Worm (Caenorhabditis elegans) whole organism, early embryonic: Measurements from ENCODE around the gene F32D8.13.
A peak's percentile ranks its signal among the peaks of the same experiment; 100 is the strongest.

Experiments used
- B0310.2 ChIP-seq: sonication (generic microtip); optimal IDR thresholded peaks from 2 replicates; lab custom pipeline; 2016; ENCODE audit warnings: mild to moderate bottlenecking, missing genetic modification characterization, missing compliant biosample characterization
- F13C5.2 ChIP-seq: sonication (generic microtip); optimal IDR thresholded peaks from 2 replicates; lab custom pipeline; 2017; ENCODE audit warnings: mild to moderate bottlenecking, missing genetic modification characterization, inconsistent platforms, missing compliant biosample characterization
- aly-1 ChIP-seq: sonication (generic microtip); optimal IDR thresholded peaks from 2 replicates; lab custom pipeline; 2016; ENCODE audit warnings: missing genetic modification characterization, missing compliant biosample characterization
- ama-1 ChIP-seq: fragments of 150-350 bp; optimal IDR thresholded peaks from 2 replicates; lab custom pipeline; 2014
- ceh-13 ChIP-seq: fragments of 200-800 bp; sonication (Bioruptor generic); optimal IDR thresholded peaks from 2 replicates; lab custom pipeline; 2018; ENCODE audit warnings: mild to moderate bottlenecking, missing genetic modification characterization, missing compliant biosample characterization
- ceh-36 ChIP-seq: sonication (generic microtip); optimal IDR thresholded peaks from 2 replicates; lab custom pipeline; 2016; ENCODE audit warnings: missing genetic modification characterization, inconsistent platforms, missing compliant biosample characterization
- ets-7 ChIP-seq: sonication (generic microtip); optimal IDR thresholded peaks from 2 replicates; lab custom pipeline; 2016; ENCODE audit warnings: missing genotype, missing genetic modification characterization, missing compliant biosample characterization
- flt-1 ChIP-seq: fragments of 200-800 bp; sonication (Bioruptor generic); IDR thresholded peaks from 2 replicates; pipeline ENCODE4 v1.3.6; 2022; ENCODE audit warnings: missing genetic modification characterization, missing compliant biosample characterization
- hmbx-1 ChIP-seq: sonication (generic microtip); optimal IDR thresholded peaks from 2 replicates; lab custom pipeline; 2016; ENCODE audit warnings: mild to moderate bottlenecking, missing genetic modification characterization, missing compliant biosample characterization
- hmg-4 ChIP-seq: fragments of 200-800 bp; sonication (Bioruptor generic); optimal IDR thresholded peaks from 2 replicates; lab custom pipeline; 2018; ENCODE audit warnings: mild to moderate bottlenecking, missing genetic modification characterization, missing compliant biosample characterization
- hnd-1 ChIP-seq: sonication (generic microtip); optimal IDR thresholded peaks from 2 replicates; lab custom pipeline; 2016; ENCODE audit warnings: missing genetic modification characterization, missing compliant biosample characterization
- pes-1 ChIP-seq: fragments of 200-800 bp; sonication (Bioruptor generic); IDR thresholded peaks from 2 replicates; pipeline ENCODE4 v1.3.6; 2022; ENCODE audit warnings: missing genetic modification reagents, missing genetic modification characterization, missing compliant biosample characterization
- scrt-1 ChIP-seq: fragments of 200-800 bp; sonication (Bioruptor generic); IDR thresholded peaks from 2 replicates; pipeline ENCODE4 v1.3.6; 2022; ENCODE audit warnings: missing genetic modification characterization, missing compliant biosample characterization
- sea-1 ChIP-seq: fragments of 200-800 bp; sonication (Bioruptor generic); conservative IDR thresholded peaks from 2 replicates; pipeline ENCODE4 v1.3.6; 2022; ENCODE audit warnings: missing genetic modification characterization, missing compliant biosample characterization
- tbx-11 ChIP-seq: fragments of 200-800 bp; sonication (Bioruptor generic); IDR thresholded peaks from 2 replicates; pipeline ENCODE4 v1.3.6; 2022; ENCODE audit warnings: missing genetic modification characterization, missing compliant biosample characterization
- tbx-37 ChIP-seq: fragments of 200-800 bp; sonication (Bioruptor generic); conservative IDR thresholded peaks from 2 replicates; pipeline ENCODE4 v1.3.6; 2022; ENCODE audit warnings: missing genetic modification reagents, missing genetic modification characterization, missing compliant biosample characterization
- tra-4 ChIP-seq: sonication (generic microtip); optimal IDR thresholded peaks from 2 replicates; lab custom pipeline; 2017; ENCODE audit warnings: missing genetic modification characterization, missing compliant biosample characterization

Gene F32D8.13

ce11 chrV:10859048-10859637, 37.2 kb downstream of the F32D8.13 start:
- TF ChIP-seq hmbx-1 (tag; lab: Kevin White, UChicago), result no peak
- TF ChIP-seq ceh-13 (GFP tag; lab: Kevin White, UChicago), result no peak
- no peak for TF ChIP-seq tra-4 (tag; lab: Kevin White, UChicago)
- no peak for TF ChIP-seq sea-1 (GFP tag; lab: Robert Waterston, UW)
- no peak for TF ChIP-seq ets-7 (tag; lab: Kevin White, UChicago)
- TF ChIP-seq hmg-4 (GFP tag; lab: Kevin White, UChicago), result no peak
- no peak for TF ChIP-seq ceh-36 (tag; lab: Kevin White, UChicago)
- no peak for TF ChIP-seq ama-1 (lab: Kevin White, UChicago)
- TF ChIP-seq F13C5.2, result no peak
- TF ChIP-seq flt-1 (GFP tag; lab: Robert Waterston, UW), result no peak
- no peak for TF ChIP-seq tbx-11 (GFP tag; lab: Robert Waterston, UW)
- TF ChIP-seq B0310.2, result no peak
- TF ChIP-seq aly-1, result no peak

DNA sequence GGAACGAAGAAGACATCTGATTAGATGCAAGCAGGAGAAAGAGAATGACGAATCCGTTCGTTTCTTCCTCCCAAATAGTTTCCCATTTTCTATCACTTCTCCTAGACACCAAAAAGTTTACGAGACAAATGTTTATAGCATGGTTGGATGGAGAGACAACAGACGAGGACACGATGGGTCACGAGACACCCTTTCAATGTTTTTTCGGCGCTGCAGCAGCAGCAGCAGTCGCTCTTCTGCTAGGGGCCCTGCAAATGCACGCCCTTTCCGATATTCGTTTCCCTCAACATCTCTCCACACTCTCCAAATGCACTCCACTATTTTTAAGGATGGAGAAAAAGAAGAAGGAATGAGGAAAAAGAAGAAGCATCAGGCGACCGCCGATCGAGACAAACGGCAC, 38.0 kb downstream of the F32D8.13 start:
- TF ChIP-seq hmg-4 (GFP tag; lab: Kevin White, UChicago) (peak; percentile 37), sea-1 (GFP tag; lab: Robert Waterston, UW) (no peak)

ce11 chrV:10856901-10857637, 39.3 kb downstream of the F32D8.13 start:
- TF ChIP-seq ceh-13 (GFP tag; lab: Kevin White, UChicago) (no peak), B0310.2 (no peak), F13C5.2 (no peak), scrt-1 (GFP tag; lab: Robert Waterston, UW) (no peak), hmg-4 (GFP tag; lab: Kevin White, UChicago) (no peak), tra-4 (tag; lab: Kevin White, UChicago) (no peak), ama-1 (lab: Kevin White, UChicago) (no peak), hnd-1 (no peak), pes-1 (GFP tag; lab: Robert Waterston, UW) (no peak), hmbx-1 (tag; lab: Kevin White, UChicago) (no peak), sea-1 (GFP tag; lab: Robert Waterston, UW) (no peak), tbx-37 (GFP tag; lab: Robert Waterston, UW) (no peak), ceh-36 (tag; lab: Kevin White, UChicago) (no peak), flt-1 (GFP tag; lab: Robert Waterston, UW) (no peak), tbx-11 (GFP tag; lab: Robert Waterston, UW) (no peak), aly-1 (no peak), ets-7 (tag; lab: Kevin White, UChicago) (no peak)

DNA sequence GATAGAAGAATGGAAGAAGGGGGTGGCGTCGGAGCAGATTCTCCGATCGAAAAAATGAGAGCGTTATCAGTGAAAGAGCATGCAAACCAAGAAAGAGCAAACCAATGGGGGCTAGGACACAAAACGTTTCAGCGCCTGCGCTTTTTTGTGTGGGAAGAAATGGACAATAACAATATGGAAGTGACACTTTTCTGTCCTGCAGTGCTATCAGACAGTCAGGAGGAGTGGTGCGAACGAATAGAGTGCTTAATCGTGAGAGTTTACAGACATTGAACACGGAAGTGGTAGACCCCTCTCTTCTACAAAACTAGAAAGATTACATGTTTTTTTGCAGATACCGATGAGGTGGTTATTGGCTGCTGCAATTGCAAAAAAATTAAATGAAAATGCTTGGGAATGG, 41.0 kb downstream of the F32D8.13 start:
- TF ChIP-seq hnd-1 (no peak), hmbx-1 (tag; lab: Kevin White, UChicago) (no peak), pes-1 (GFP tag; lab: Robert Waterston, UW) (no peak), ets-7 (tag; lab: Kevin White, UChicago) (no peak)

- TF ChIP-seq ets-7 (tag; lab: Kevin White, UChicago) (no peak), tra-4 (tag; lab: Kevin White, UChicago) (no peak), ama-1 (lab: Kevin White, UChicago) (no peak), hmbx-1 (tag; lab: Kevin White, UChicago) (no peak), tbx-37 (GFP tag; lab: Robert Waterston, UW) (no peak), aly-1 (no peak), scrt-1 (GFP tag; lab: Robert Waterston, UW) (no peak), ceh-13 (GFP tag; lab: Kevin White, UChicago) (no peak), ceh-36 (tag; lab: Kevin White, UChicago) (no peak), hnd-1 (no peak), hmg-4 (GFP tag; lab: Kevin White, UChicago) (no peak)
These were observed 42.1 kb downstream of the F32D8.13 start for ce11 chrV:10854197-10854596.

DNA sequence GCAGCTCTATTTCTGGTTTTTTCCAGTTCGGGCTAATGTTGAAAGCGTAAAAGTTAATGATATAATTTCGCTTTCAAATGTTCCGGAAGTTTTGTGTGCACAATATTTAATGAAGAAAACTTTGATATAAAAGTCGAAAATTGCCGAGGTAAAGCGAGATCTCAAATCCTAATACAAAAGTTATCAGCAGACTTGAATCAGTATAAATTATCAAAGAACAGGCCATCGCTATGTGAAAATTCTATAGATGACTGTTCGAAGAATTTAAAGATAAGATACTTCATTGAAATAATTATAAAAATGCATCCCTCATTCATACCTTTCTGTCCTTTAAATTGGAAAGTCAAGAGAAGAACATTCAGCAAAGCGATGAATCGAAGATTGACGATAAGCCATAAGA, 49.5 kb downstream of the F32D8.13 start, which contains the start of gene C29A12.6:
Gene C29A12.6, plus strand, starts transcription at position 301 of the 400 bp plus-strand sequence.
- TF ChIP-seq tbx-11 (GFP tag; lab: Robert Waterston, UW) (no peak), ets-7 (tag; lab: Kevin White, UChicago) (no peak), aly-1 (no peak), hnd-1 (no peak), B0310.2 (no peak), hmg-4 (GFP tag; lab: Kevin White, UChicago) (no peak), ceh-36 (tag; lab: Kevin White, UChicago) (no peak), ama-1 (lab: Kevin White, UChicago) (no peak), ceh-13 (GFP tag; lab: Kevin White, UChicago) (no peak), hmbx-1 (tag; lab: Kevin White, UChicago) (no peak), tbx-37 (GFP tag; lab: Robert Waterston, UW) (no peak), F13C5.2 (no peak), scrt-1 (GFP tag; lab: Robert Waterston, UW) (no peak), sea-1 (GFP tag; lab: Robert Waterston, UW) (no peak)
